Worm (Caenorhabditis elegans) whole organism, mixed stage, embryonic: ENCODE data around the gene mlt-10.
"Not testable (repeated sequence)": the region's sequence is repeated elsewhere in the genome, so short reads cannot be mapped to it uniquely, and the experiment has no call there.

Experiments used
- M03D4.4 ChIP-seq: sonication (generic microtip); optimal IDR thresholded peaks from 2 replicates; lab custom pipeline; 2017; ENCODE audit warnings: mild to moderate bottlenecking, missing genetic modification characterization, missing compliant biosample characterization
- bed-3 ChIP-seq: fragments of 200-800 bp; sonication (Bioruptor generic); optimal IDR thresholded peaks from 3 replicates; lab custom pipeline; 2018; ENCODE audit warnings: mild to moderate bottlenecking, missing genetic modification characterization, moderate library complexity, missing compliant biosample characterization
- blmp-1 ChIP-seq: fragments of 150-350 bp; optimal IDR thresholded peaks from 2 replicates; lab custom pipeline; 2014; ENCODE audit warnings: missing biosample characterization, missing genetic modification characterization
- ceh-39 ChIP-seq: fragments of 150-350 bp; optimal IDR thresholded peaks from 2 replicates; lab custom pipeline; 2014; ENCODE audit warnings: missing biosample characterization, missing genetic modification characterization
- ceh-43 ChIP-seq: fragments of 200-800 bp; sonication (Bioruptor generic); optimal IDR thresholded peaks from 2 replicates; lab custom pipeline; 2018; ENCODE audit warnings: mild to moderate bottlenecking, missing genetic modification characterization, moderate library complexity, missing compliant biosample characterization
- ceh-83 ChIP-seq: fragments of 200-800 bp; sonication (Bioruptor generic); optimal IDR thresholded peaks from 2 replicates; lab custom pipeline; 2018; ENCODE audit warnings: mild to moderate bottlenecking, missing genetic modification characterization, missing compliant biosample characterization
- ces-1 ChIP-seq: fragments of 150-350 bp; optimal IDR thresholded peaks from 2 replicates; lab custom pipeline; 2014; ENCODE audit warnings: missing biosample characterization, missing genetic modification reagents, missing genetic modification characterization
- cnd-1 ChIP-seq: fragments of 200-800 bp; sonication (Bioruptor generic); optimal IDR thresholded peaks from 2 replicates; lab custom pipeline; 2018; ENCODE audit warnings: mild to moderate bottlenecking, missing genetic modification characterization, missing compliant biosample characterization
- drap-1 ChIP-seq: fragments of 200-800 bp; sonication (Bioruptor generic); optimal IDR thresholded peaks from 3 replicates; lab custom pipeline; 2018; ENCODE audit warnings: mild to moderate bottlenecking, missing genetic modification characterization, missing compliant biosample characterization
- elt-1 ChIP-seq: sonication (generic microtip); optimal IDR thresholded peaks from 2 replicates; lab custom pipeline; 2017; ENCODE audit warnings: missing genetic modification characterization, mild to moderate bottlenecking, missing compliant biosample characterization, antibody characterized with exemption, moderate library complexity, borderline replicate concordance; ENCODE audit not compliant: insufficient read depth
- elt-3 ChIP-seq: fragments of 150-350 bp; optimal IDR thresholded peaks from 2 replicates; lab custom pipeline; 2014; ENCODE audit warnings: missing biosample characterization, missing genetic modification characterization
- flh-1 ChIP-seq: fragments of 200-800 bp; sonication (Bioruptor generic); optimal IDR thresholded peaks from 2 replicates; lab custom pipeline; 2018; ENCODE audit warnings: mild to moderate bottlenecking, missing genetic modification characterization, moderate library complexity, missing compliant biosample characterization
- ham-2 ChIP-seq: fragments of 200-800 bp; sonication (Bioruptor generic); optimal IDR thresholded peaks from 2 replicates; lab custom pipeline; 2018; ENCODE audit warnings: mild to moderate bottlenecking, missing genetic modification characterization, missing compliant biosample characterization
- hlh-1 ChIP-seq: fragments of 150-350 bp; optimal IDR thresholded peaks from 2 replicates; lab custom pipeline; 2014; ENCODE audit warnings: missing biosample characterization, missing genetic modification reagents, missing genetic modification characterization
- lin-13 ChIP-seq: fragments of 150-350 bp; optimal IDR thresholded peaks from 2 replicates; lab custom pipeline; 2014; ENCODE audit warnings: missing biosample characterization, missing genetic modification characterization
- lin-32 ChIP-seq: fragments of 200-800 bp; sonication (Bioruptor generic); optimal IDR thresholded peaks from 2 replicates; lab custom pipeline; 2018; ENCODE audit warnings: mild to moderate bottlenecking, missing genetic modification characterization, missing compliant biosample characterization
- mab-5 ChIP-seq: fragments of 150-350 bp; optimal IDR thresholded peaks from 2 replicates; lab custom pipeline; 2014; ENCODE audit warnings: missing biosample characterization, missing genetic modification characterization
- mep-1 ChIP-seq: fragments of 150-350 bp; optimal IDR thresholded peaks from 2 replicates; lab custom pipeline; 2017; ENCODE audit warnings: missing biosample characterization, missing genetic modification reagents, missing genetic modification characterization, inconsistent platforms
- mls-2 ChIP-seq: sonication (generic microtip); optimal IDR thresholded peaks from 2 replicates; lab custom pipeline; 2016; ENCODE audit warnings: mild to moderate bottlenecking, missing genetic modification characterization, moderate library complexity, missing compliant biosample characterization
- nhr-12 ChIP-seq: fragments of 150-350 bp; optimal IDR thresholded peaks from 2 replicates; lab custom pipeline; 2014; ENCODE audit warnings: missing biosample characterization, missing genetic modification characterization
- nhr-237 ChIP-seq: fragments of 150-350 bp; optimal IDR thresholded peaks from 2 replicates; lab custom pipeline; 2014; ENCODE audit warnings: missing biosample characterization, missing genetic modification characterization
- nhr-28 ChIP-seq: fragments of 150-350 bp; optimal IDR thresholded peaks from 2 replicates; lab custom pipeline; 2014; ENCODE audit warnings: missing biosample characterization, missing genetic modification characterization
- nhr-76 ChIP-seq: sonication (generic microtip); optimal IDR thresholded peaks from 2 replicates; lab custom pipeline; 2017; ENCODE audit warnings: missing biosample characterization, missing genetic modification characterization
- pha-4 ChIP-seq: fragments of 150-350 bp; optimal IDR thresholded peaks from 2 replicates; lab custom pipeline; 2018; ENCODE audit warnings: missing biosample characterization, missing genetic modification reagents, missing genetic modification characterization
- sem-2 ChIP-seq: fragments of 200-800 bp; sonication (Bioruptor generic); optimal IDR thresholded peaks from 2 replicates; lab custom pipeline; 2018; ENCODE audit warnings: mild to moderate bottlenecking, missing genetic modification characterization, missing compliant biosample characterization
- sptf-1 ChIP-seq: sonication (generic microtip); optimal IDR thresholded peaks from 2 replicates; lab custom pipeline; 2017; ENCODE audit warnings: mild to moderate bottlenecking, missing genetic modification characterization, moderate library complexity, missing compliant biosample characterization
- tbx-8 ChIP-seq: fragments of 200-800 bp; sonication (Bioruptor generic); optimal IDR thresholded peaks from 2 replicates; lab custom pipeline; 2018; ENCODE audit warnings: mild to moderate bottlenecking, missing genetic modification characterization, moderate library complexity, missing compliant biosample characterization
- unc-120 ChIP-seq: sonication (generic microtip); optimal IDR thresholded peaks from 2 replicates; lab custom pipeline; 2017; ENCODE audit warnings: missing genetic modification characterization, missing compliant biosample characterization; ENCODE audit not compliant: poor library complexity, severe bottlenecking
- unc-39 ChIP-seq: fragments of 150-350 bp; optimal IDR thresholded peaks from 2 replicates; lab custom pipeline; 2014; ENCODE audit warnings: missing biosample characterization, missing genetic modification characterization
- unc-62 ChIP-seq: fragments of 150-350 bp; optimal IDR thresholded peaks from 2 replicates; lab custom pipeline; 2014; ENCODE audit warnings: missing biosample characterization, missing genetic modification reagents, missing genetic modification characterization
- zip-8 ChIP-seq: fragments of 150-350 bp; optimal IDR thresholded peaks from 2 replicates; lab custom pipeline; 2014; ENCODE audit warnings: missing biosample characterization, missing genetic modification characterization
- ztf-11 ChIP-seq: fragments of 150-350 bp; optimal IDR thresholded peaks from 2 replicates; lab custom pipeline; 2014; ENCODE audit warnings: missing biosample characterization, missing genetic modification characterization

The mlt-10 gene

DNA sequence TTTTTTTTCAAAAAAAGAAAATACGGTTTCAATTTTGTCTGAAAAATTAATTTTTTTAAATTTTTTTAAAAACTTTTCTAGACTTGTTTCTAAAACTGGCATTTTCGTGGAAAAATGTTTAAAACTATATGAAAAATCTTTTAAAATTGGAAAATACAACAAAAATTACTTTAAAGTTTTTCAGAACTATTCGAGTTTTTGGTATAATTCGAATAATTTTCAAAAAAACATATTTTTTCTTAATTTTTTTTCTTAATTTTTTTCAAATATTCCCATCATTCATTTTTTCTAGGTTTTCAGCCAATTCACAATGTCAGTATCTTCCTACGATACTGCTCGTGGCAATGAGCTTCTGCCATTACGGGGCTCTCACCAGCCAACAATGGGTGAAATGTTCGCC lies 24.2 kb upstream of the mlt-10 start, which contains the start of gene slc-36.2:
Gene slc-36.2, plus strand, starts transcription at position 301 of the 400 bp plus-strand sequence.
- TF ChIP-seq mep-1, result no peak
- TF ChIP-seq mab-5 (tag; lab: Kevin White, UChicago), result no peak
- TF ChIP-seq lin-32 (GFP tag; lab: Kevin White, UChicago), result no peak
- TF ChIP-seq unc-39 (tag; lab: Kevin White, UChicago), result no peak
- TF ChIP-seq sptf-1 (tag; lab: Kevin White, UChicago), result no peak
- no peak for TF ChIP-seq tbx-8
- TF ChIP-seq blmp-1 (tag; lab: Kevin White, UChicago), result no peak
- TF ChIP-seq nhr-76 (tag; lab: Kevin White, UChicago), result no peak
- no peak for TF ChIP-seq ztf-11 (tag; lab: Kevin White, UChicago)
- TF ChIP-seq nhr-12 (tag; lab: Kevin White, UChicago), result no peak
- no peak for TF ChIP-seq ham-2 (GFP tag; lab: Kevin White, UChicago)
- TF ChIP-seq elt-3 (tag; lab: Kevin White, UChicago), result no peak
- no peak for TF ChIP-seq drap-1 (GFP tag; lab: Kevin White, UChicago)
- TF ChIP-seq mls-2 (tag; lab: Kevin White, UChicago), result no peak
- no peak for TF ChIP-seq hlh-1 (tag; lab: Kevin White, UChicago)
- TF ChIP-seq ces-1 (GFP tag; lab: Kevin White, UChicago), result no peak
- no peak for TF ChIP-seq lin-13
- TF ChIP-seq elt-1 (tag; lab: Kevin White, UChicago), result no peak

DNA sequence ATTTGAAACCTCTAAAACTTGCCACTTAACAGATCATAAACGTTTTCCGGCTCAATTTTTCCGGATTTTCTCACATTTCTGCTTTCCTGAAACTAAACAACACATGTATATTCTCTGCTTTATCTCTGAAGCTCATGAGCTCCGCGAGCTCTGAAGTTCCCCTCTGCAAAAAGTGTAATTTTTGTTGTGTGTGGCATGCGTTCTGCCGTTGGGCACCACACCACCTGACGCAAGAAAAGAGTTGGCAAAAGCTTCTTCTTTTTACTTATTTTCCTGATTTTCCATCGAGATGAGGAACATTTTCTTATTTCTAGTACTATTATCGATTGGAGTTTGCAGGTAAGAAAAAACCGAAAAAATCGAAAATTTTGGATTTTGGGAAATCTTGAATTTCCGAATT lies 20.1 kb upstream of the mlt-10 start, which contains the start of gene lgc-34:
Gene lgc-34, plus strand, starts transcription at position 200 of the 400 bp plus-strand sequence.
- TF ChIP-seq unc-39 (tag; lab: Kevin White, UChicago) (no peak), sem-2 (no peak), ces-1 (GFP tag; lab: Kevin White, UChicago) (no peak), nhr-237 (no peak), ceh-43 (GFP tag; lab: Kevin White, UChicago) (no peak), tbx-8 (no peak), unc-120 (tag; lab: Kevin White, UChicago) (peak; percentile 35), ham-2 (GFP tag; lab: Kevin White, UChicago) (no peak), ztf-11 (tag; lab: Kevin White, UChicago) (no peak), nhr-12 (tag; lab: Kevin White, UChicago) (no peak), lin-13 (no peak), hlh-1 (tag; lab: Kevin White, UChicago) (peak; percentile 95), M03D4.4 (tag; lab: Kevin White, UChicago) (no peak)

DNA sequence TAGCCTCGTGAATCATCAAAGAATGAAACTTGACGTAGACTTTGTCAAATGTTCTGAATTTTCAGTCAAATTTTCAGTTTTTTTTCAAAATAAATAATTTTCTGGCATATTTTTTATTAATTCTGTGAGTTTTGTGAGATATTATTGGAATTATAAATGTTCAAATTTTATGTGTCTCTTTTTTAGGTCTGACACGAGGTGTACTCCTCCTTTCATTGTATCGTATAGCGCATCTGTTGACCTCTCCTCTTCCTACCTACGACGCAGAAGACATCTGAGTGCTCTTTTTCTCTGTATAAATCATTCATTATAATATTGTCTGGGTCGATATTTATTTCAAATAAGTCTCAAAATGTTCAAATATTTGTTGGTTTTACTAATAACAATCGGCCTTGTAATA lies 11.3 kb upstream of the mlt-10 start, which contains the start of gene T27A1.3:
Gene T27A1.3, plus strand, starts transcription at position 301 of the 400 bp plus-strand sequence.
- not testable (repeated sequence) for TF ChIP-seq unc-120, mls-2, ztf-11 (tag; lab: Kevin White, UChicago)

- no peak for TF ChIP-seq unc-62
- no peak for TF ChIP-seq sptf-1 (tag; lab: Kevin White, UChicago)
- no peak for TF ChIP-seq mls-2 (tag; lab: Kevin White, UChicago)
- TF ChIP-seq M03D4.4 (tag; lab: Kevin White, UChicago), result no peak
- TF ChIP-seq nhr-28 (tag; lab: Kevin White, UChicago), result no peak
- no peak for TF ChIP-seq drap-1 (GFP tag; lab: Kevin White, UChicago)
- no peak for TF ChIP-seq hlh-1 (tag; lab: Kevin White, UChicago)
- no peak for TF ChIP-seq ceh-83
- no peak for TF ChIP-seq unc-120 (tag; lab: Kevin White, UChicago)
- no peak for TF ChIP-seq nhr-237
- TF ChIP-seq pha-4 (tag; lab: Kevin White, UChicago), result no peak
- no peak for TF ChIP-seq mep-1
- no peak for TF ChIP-seq nhr-76 (tag; lab: Kevin White, UChicago)
- TF ChIP-seq elt-3 (tag; lab: Kevin White, UChicago), result no peak
- TF ChIP-seq elt-1 (tag; lab: Kevin White, UChicago), result no peak
- no peak for TF ChIP-seq ces-1 (GFP tag; lab: Kevin White, UChicago)
- TF ChIP-seq ham-2 (GFP tag; lab: Kevin White, UChicago), result no peak
- TF ChIP-seq, all 35 proteins: peak for 0
These were observed 9.7 kb upstream of the mlt-10 start, which contains the start of gene T27A1.2 for ce11 chrII:536775-537174. TSS of gene T27A1.2 (minus strand) at chrII:536875.

- TF ChIP-seq hlh-1 (tag; lab: Kevin White, UChicago) (no peak), nhr-12 (tag; lab: Kevin White, UChicago) (no peak), ces-1 (GFP tag; lab: Kevin White, UChicago) (no peak), lin-32 (GFP tag; lab: Kevin White, UChicago) (no peak), flh-1 (GFP tag; lab: Kevin White, UChicago) (no peak), cnd-1 (no peak), ztf-11 (tag; lab: Kevin White, UChicago) (no peak), zip-8 (no peak), elt-3 (tag; lab: Kevin White, UChicago) (no peak), nhr-28 (tag; lab: Kevin White, UChicago) (no peak), M03D4.4 (tag; lab: Kevin White, UChicago) (no peak), ceh-83 (no peak), unc-120 (tag; lab: Kevin White, UChicago) (no peak), mab-5 (tag; lab: Kevin White, UChicago) (no peak), lin-13 (no peak), ceh-39 (no peak), bed-3 (GFP tag; lab: Kevin White, UChicago) (no peak), nhr-76 (tag; lab: Kevin White, UChicago) (no peak), unc-39 (tag; lab: Kevin White, UChicago) (no peak), elt-1 (tag; lab: Kevin White, UChicago) (no peak)
These were observed 4.1 kb upstream of the mlt-10 start for ce11 chrII:542416-542815.
